Fruit fly (Drosophila melanogaster) whole organism, embryonic: ENCODE results near the gene IFT54.

Experiments
- B-H1 ChIP-seq: fragments of 200-800 bp; sonication (Bioruptor generic); IDR thresholded peaks from 3 replicates; pipeline ENCODE4 v1.3.6; 2022; ENCODE audit warnings: missing biosample characterization, missing genetic modification characterization
- B-H2 ChIP-seq: fragments of 200-800 bp; sonication (Bioruptor generic); optimal IDR thresholded peaks from 2 replicates; lab custom pipeline; 2018; ENCODE audit warnings: missing biosample characterization, mild to moderate bottlenecking, missing genetic modification characterization
- BtbVII ChIP-seq: fragments of 200-800 bp; sonication (Bioruptor generic); optimal IDR thresholded peaks from 3 replicates; lab custom pipeline; 2017; ENCODE audit warnings: missing biosample characterization, mild to moderate bottlenecking, missing genetic modification characterization
- CG10431 ChIP-seq: fragments of 200-800 bp; sonication (Bioruptor generic); optimal IDR thresholded peaks from 3 replicates; lab custom pipeline; 2018; ENCODE audit warnings: missing biosample characterization, mild to moderate bottlenecking, missing genetic modification characterization
- CG12299 ChIP-seq: fragments of 200-800 bp; sonication (Bioruptor generic); optimal IDR thresholded peaks from 2 replicates; lab custom pipeline; 2018; ENCODE audit warnings: missing biosample characterization, mild to moderate bottlenecking, missing genetic modification characterization
- CG12942 ChIP-seq: fragments of 200-800 bp; sonication (Bioruptor generic); optimal IDR thresholded peaks from 3 replicates; lab custom pipeline; 2016; ENCODE audit warnings: missing biosample characterization, missing genetic modification characterization
- CG13424 ChIP-seq: fragments of 200-800 bp; sonication (Bioruptor generic); optimal IDR thresholded peaks from 2 replicates; lab custom pipeline; 2019; ENCODE audit warnings: missing biosample characterization, mild to moderate bottlenecking, missing genetic modification characterization, moderate library complexity
- CG14710 ChIP-seq: fragments of 200-800 bp; sonication (Bioruptor generic); optimal IDR thresholded peaks from 3 replicates; lab custom pipeline; 2019; ENCODE audit warnings: missing biosample characterization, mild to moderate bottlenecking, missing genetic modification characterization, moderate library complexity
- CG15479 ChIP-seq: fragments of 200-800 bp; sonication (Bioruptor generic); optimal IDR thresholded peaks from 3 replicates; lab custom pipeline; 2019; ENCODE audit warnings: missing biosample characterization, mild to moderate bottlenecking, missing genetic modification characterization, moderate library complexity
- CG15514 ChIP-seq: fragments of 200-800 bp; sonication (Bioruptor generic); optimal IDR thresholded peaks from 3 replicates; lab custom pipeline; 2017; ENCODE audit warnings: missing biosample characterization, missing genetic modification characterization, mild to moderate bottlenecking, moderate library complexity, missing genetic modification reagents
- CG17568 ChIP-seq: fragments of 200-800 bp; sonication (Bioruptor generic); optimal IDR thresholded peaks from 2 replicates; lab custom pipeline; 2018; ENCODE audit warnings: missing biosample characterization, mild to moderate bottlenecking, missing genetic modification characterization, moderate library complexity
- CG1832 ChIP-seq: fragments of 200-800 bp; sonication (Bioruptor generic); optimal IDR thresholded peaks from 2 replicates; lab custom pipeline; 2017; ENCODE audit warnings: missing biosample characterization, mild to moderate bottlenecking, missing genetic modification characterization, inconsistent platforms
- CG2116 ChIP-seq: fragments of 200-800 bp; sonication (Bioruptor generic); optimal IDR thresholded peaks from 3 replicates; lab custom pipeline; 2018; ENCODE audit warnings: missing biosample characterization, mild to moderate bottlenecking, missing genetic modification characterization
- CG3407 ChIP-seq: fragments of 200-800 bp; sonication (Bioruptor generic); optimal IDR thresholded peaks from 2 replicates; lab custom pipeline; 2018; ENCODE audit warnings: missing biosample characterization, mild to moderate bottlenecking, missing genetic modification characterization
- CG9215 ChIP-seq: fragments of 200-800 bp; sonication (Bioruptor generic); IDR thresholded peaks from 2 replicates; pipeline ENCODE4 v1.3.6; 2022; ENCODE audit warnings: missing biosample characterization, missing genetic modification characterization
- CG9727 ChIP-seq: fragments of 200-800 bp; sonication (Bioruptor generic); optimal IDR thresholded peaks from 3 replicates; lab custom pipeline; 2017; ENCODE audit warnings: missing biosample characterization, mild to moderate bottlenecking, missing genetic modification characterization
- CG9932 ChIP-seq: fragments of 200-800 bp; sonication (Bioruptor generic); IDR thresholded peaks from 2 replicates; pipeline ENCODE4 v1.3.6; 2022; ENCODE audit warnings: missing biosample characterization, missing genetic modification characterization
- Dll ChIP-seq: fragments of 200-800 bp; sonication (Bioruptor generic); IDR thresholded peaks from 4 replicates; pipeline ENCODE4 v1.3.6; 2022; ENCODE audit warnings: missing biosample characterization, missing genetic modification characterization; ENCODE audit not compliant: partially characterized antibody
- Gsc ChIP-seq: fragments of 200-800 bp; sonication (Bioruptor generic); IDR thresholded peaks from 2 replicates; pipeline ENCODE4 v1.3.6; 2022; ENCODE audit warnings: missing biosample characterization, missing genetic modification characterization
- Oaz ChIP-seq: fragments of 200-800 bp; sonication (Bioruptor generic); IDR thresholded peaks from 2 replicates; pipeline ENCODE4 v1.3.6; 2022; ENCODE audit warnings: missing biosample characterization, missing genetic modification characterization
- Optix ChIP-seq: fragments of 200-800 bp; sonication (Bioruptor generic); IDR thresholded peaks from 3 replicates; pipeline ENCODE4 v1.3.6; 2022; ENCODE audit warnings: missing biosample characterization, missing genetic modification characterization
- Pdp1 ChIP-seq, 2 experiments: fragments of 200-800 bp; sonication (Bioruptor generic); optimal IDR thresholded peaks; 3 replicates each; lab custom pipeline; 2016; ENCODE audit warnings: missing biosample characterization in 2 of 2, missing genetic modification characterization in 2 of 2, mild to moderate bottlenecking in 1 of 2, moderate library complexity in 1 of 2
- Poxn ChIP-seq: fragments of 200-800 bp; sonication (Bioruptor generic); IDR thresholded peaks from 2 replicates; pipeline ENCODE4 v1.3.6; 2022; ENCODE audit warnings: missing biosample characterization, missing genetic modification characterization
- Ptx1 ChIP-seq: fragments of 200-800 bp; sonication (Bioruptor generic); IDR thresholded peaks from 2 replicates; pipeline ENCODE4 v1.3.6; 2022; ENCODE audit warnings: missing biosample characterization, missing genetic modification characterization
- Side ChIP-seq: fragments of 200-800 bp; sonication (Bioruptor generic); optimal IDR thresholded peaks from 2 replicates; lab custom pipeline; 2016; ENCODE audit warnings: missing biosample characterization, missing genetic modification characterization
- Taf1 ChIP-seq: fragments of 200-800 bp; sonication (Bioruptor generic); IDR thresholded peaks from 2 replicates; pipeline ENCODE4 v1.3.6; 2022; ENCODE audit warnings: missing biosample characterization, missing genetic modification characterization
- Trl ChIP-seq, 3 experiments: fragments of >200 bp in 2 of 3; fragments of 200-800 bp in 1 of 3; sonication (Bioruptor generic) in 1 of 3; optimal IDR thresholded peaks; 2 replicates in 1 of 3; 3 replicates in 2 of 3; lab custom pipeline; 2016 to 2017; ENCODE audit warnings: missing biosample characterization in 1 of 3, missing genetic modification characterization in 1 of 3
- ac ChIP-seq: fragments of 200-800 bp; sonication (Bioruptor generic); optimal IDR thresholded peaks from 3 replicates; lab custom pipeline; 2017; ENCODE audit warnings: missing biosample characterization, mild to moderate bottlenecking, missing genetic modification characterization
- ara ChIP-seq: fragments of 200-800 bp; sonication (Bioruptor generic); IDR thresholded peaks from 2 replicates; pipeline ENCODE4 v1.3.6; 2022; ENCODE audit warnings: missing biosample characterization, missing genetic modification characterization
- ash1 ChIP-seq: fragments of 200-800 bp; sonication (Bioruptor generic); optimal IDR thresholded peaks from 2 replicates; lab custom pipeline; 2018; ENCODE audit warnings: missing biosample characterization, mild to moderate bottlenecking, missing genetic modification characterization
- az2 ChIP-seq: fragments of 200-800 bp; sonication (Bioruptor generic); optimal IDR thresholded peaks from 3 replicates; lab custom pipeline; 2016; ENCODE audit warnings: missing biosample characterization, missing genetic modification characterization
- bcd ChIP-seq: fragments of 200-800 bp; sonication (Bioruptor generic); optimal IDR thresholded peaks from 2 replicates; lab custom pipeline; 2017; ENCODE audit warnings: missing biosample characterization, mild to moderate bottlenecking, missing genetic modification characterization
- crp ChIP-seq, 2 experiments: fragments of 200-800 bp; sonication (Bioruptor generic); optimal IDR thresholded peaks; 2 replicates in 1 of 2; 3 replicates in 1 of 2; lab custom pipeline; 2017; ENCODE audit warnings: missing biosample characterization in 2 of 2, missing genetic modification characterization in 2 of 2, mild to moderate bottlenecking in 1 of 2, moderate library complexity in 1 of 2
- h ChIP-seq: fragments of >200 bp; optimal IDR thresholded peaks from 2 replicates; lab custom pipeline; 2017
- her ChIP-seq: fragments of 200-800 bp; sonication (Bioruptor generic); optimal IDR thresholded peaks from 2 replicates; lab custom pipeline; 2016; ENCODE audit warnings: missing biosample characterization, missing genetic modification characterization
- hth ChIP-seq: fragments of >200 bp; optimal IDR thresholded peaks from 2 replicates; lab custom pipeline; 2017; ENCODE audit warnings: inconsistent platforms
- jumu ChIP-seq: fragments of 200-800 bp; sonication (Bioruptor generic); optimal IDR thresholded peaks from 3 replicates; lab custom pipeline; 2016; ENCODE audit warnings: missing biosample characterization, missing genetic modification characterization
- knrl ChIP-seq: fragments of 200-800 bp; sonication (Bioruptor generic); IDR thresholded peaks from 3 replicates; pipeline ENCODE4 v1.3.6; 2022; ENCODE audit warnings: missing biosample characterization, missing genetic modification characterization; ENCODE audit not compliant: partially characterized antibody
- lola ChIP-seq, 3 experiments: fragments of >200 bp in 2 of 3; fragments of 200-800 bp in 1 of 3; sonication (Bioruptor generic) in 1 of 3; optimal IDR thresholded peaks; 2 replicates each; lab custom pipeline; 2017 to 2019; ENCODE audit warnings: missing biosample characterization in 3 of 3, missing genetic modification characterization in 3 of 3, mild to moderate bottlenecking in 1 of 3, moderate library complexity in 1 of 3
- pb ChIP-seq: fragments of 200-800 bp; sonication (Bioruptor generic); optimal IDR thresholded peaks from 3 replicates; lab custom pipeline; 2016; ENCODE audit warnings: missing biosample characterization, missing genetic modification characterization
- phol ChIP-seq: fragments of 200-800 bp; sonication (Bioruptor generic); optimal IDR thresholded peaks from 3 replicates; lab custom pipeline; 2018; ENCODE audit warnings: missing biosample characterization, mild to moderate bottlenecking, missing genetic modification characterization, moderate library complexity
- pum ChIP-seq: fragments of 200-800 bp; sonication (Bioruptor generic); optimal IDR thresholded peaks from 2 replicates; lab custom pipeline; 2016; ENCODE audit warnings: missing biosample characterization, missing genetic modification characterization
- sc ChIP-seq, 3 experiments: fragments of >200 bp in 2 of 3; fragments of 200-800 bp in 1 of 3; sonication (Bioruptor generic) in 1 of 3; optimal IDR thresholded peaks; 2 replicates in 2 of 3; 3 replicates in 1 of 3; lab custom pipeline; 2017; ENCODE audit warnings: mild to moderate bottlenecking in 1 of 3, missing biosample characterization in 1 of 3, missing genetic modification characterization in 1 of 3, missing genetic modification reagents in 1 of 3
- sd ChIP-seq: fragments of 200-800 bp; sonication (Bioruptor generic); optimal IDR thresholded peaks from 3 replicates; lab custom pipeline; 2018; ENCODE audit warnings: missing biosample characterization, mild to moderate bottlenecking, missing genetic modification characterization, moderate library complexity
- sisA ChIP-seq: fragments of 200-800 bp; sonication (Bioruptor generic); IDR thresholded peaks from 2 replicates; pipeline ENCODE4 v1.3.6; 2022; ENCODE audit warnings: missing biosample characterization, missing genetic modification characterization
- so ChIP-seq: fragments of 200-800 bp; sonication (Bioruptor generic); IDR thresholded peaks from 3 replicates; pipeline ENCODE4 v1.3.6; 2022; ENCODE audit warnings: missing biosample characterization, missing genetic modification characterization
- tup ChIP-seq: fragments of 200-800 bp; sonication (Bioruptor generic); optimal IDR thresholded peaks from 2 replicates; lab custom pipeline; 2016; ENCODE audit warnings: missing biosample characterization, mild to moderate bottlenecking, missing genetic modification characterization, moderate library complexity
- zen ChIP-seq: fragments of 200-800 bp; sonication (Bioruptor generic); optimal IDR thresholded peaks from 3 replicates; lab custom pipeline; 2018; ENCODE audit warnings: missing biosample characterization, mild to moderate bottlenecking, missing genetic modification characterization, moderate library complexity

The IFT54 gene

dm6 chr3R:14285059-14285953, 16.9 kb upstream of the IFT54 start (continued):
- TF ChIP-seq sisA (GFP tag; lab: Robert Waterston, UW) (no peak), knrl (no peak), jumu (GFP tag; lab: Kevin White, UChicago) (no peak), hth (no peak), CG13424 (tag; lab: Kevin White, UChicago) (peak; percentile 14), CG12942 (GFP tag; lab: Kevin White, UChicago) (no peak), BtbVII (peak; percentile 58), sd (peak; percentile 79), Optix (GFP tag; lab: Robert Waterston, UW) (no peak), CG15479 (GFP tag; lab: Kevin White, UChicago) (no peak), CG17568 (GFP tag; lab: Kevin White, UChicago) (peak; percentile 3), CG9727 (GFP tag; lab: Kevin White, UChicago) (no peak), Oaz (GFP tag; lab: Robert Waterston, UW) (no peak), CG3407 (GFP tag; lab: Kevin White, UChicago) (no peak), CG9215 (GFP tag; lab: Robert Waterston, UW) (no peak), Taf1 (GFP tag; lab: Robert Waterston, UW) (no peak), lola (GFP tag; optimal IDR thresholded peaks at IDR 0.05; lab: Kevin White, UChicago) (no peak), pum (GFP tag; lab: Kevin White, UChicago) (no peak), Trl (optimal IDR thresholded peaks at IDR 0.05; lab: Kevin White, UChicago) (peak; percentile 71 to 92), Trl (GFP tag; optimal IDR thresholded peaks at IDR 0.05; lab: Kevin White, UChicago) (no peak), B-H1 (GFP tag; lab: Robert Waterston, UW) (no peak), ara (GFP tag; lab: Robert Waterston, UW) (no peak), Gsc (GFP tag; lab: Robert Waterston, UW) (no peak), tup (GFP tag; lab: Kevin White, UChicago) (peak; percentile 12), bcd (GFP tag; lab: Kevin White, UChicago) (peak; percentile 18), Poxn (GFP tag; lab: Robert Waterston, UW) (no peak), CG1832 (GFP tag; lab: Kevin White, UChicago) (peak; percentile 0), phol (tag; lab: Kevin White, UChicago) (peak; percentile 38), ac (no peak), h (no peak), CG14710 (tag; lab: Kevin White, UChicago) (no peak), CG9932 (GFP tag; lab: Robert Waterston, UW) (no peak), CG15514 (GFP tag; lab: Kevin White, UChicago) (peak; percentile 26), crp (GFP tag; optimal IDR thresholded peaks at IDR 0.05; lab: Kevin White, UChicago) (no peak), CG2116 (GFP tag; lab: Kevin White, UChicago) (no peak), CG10431 (GFP tag; lab: Kevin White, UChicago) (no peak), her (GFP tag; lab: Kevin White, UChicago) (no peak), Side (peak; percentile 14), B-H2 (GFP tag; lab: Kevin White, UChicago) (peak; percentile 38), Pdp1 (GFP tag; optimal IDR thresholded peaks at IDR 0.05; lab: Kevin White, UChicago) (peak; percentile 26 to 99), CG12299 (tag; lab: Kevin White, UChicago) (no peak), Ptx1 (GFP tag; lab: Robert Waterston, UW) (no peak), ash1 (no peak), so (no peak), Dll (GFP tag; lab: Robert Waterston, UW) (no peak), zen (tag; lab: Kevin White, UChicago) (no peak), sc (optimal IDR thresholded peaks at IDR 0.05; lab: Kevin White, UChicago) (no peak), sc (GFP tag; optimal IDR thresholded peaks at IDR 0.05; lab: Kevin White, UChicago) (peak; percentile 19), az2 (GFP tag; lab: Kevin White, UChicago) (peak; percentile 12), pb (GFP tag; lab: Kevin White, UChicago) (no peak)
